Fruit fly (Drosophila melanogaster): ENCODE data around the gene Hs3st-B.

DNA sequence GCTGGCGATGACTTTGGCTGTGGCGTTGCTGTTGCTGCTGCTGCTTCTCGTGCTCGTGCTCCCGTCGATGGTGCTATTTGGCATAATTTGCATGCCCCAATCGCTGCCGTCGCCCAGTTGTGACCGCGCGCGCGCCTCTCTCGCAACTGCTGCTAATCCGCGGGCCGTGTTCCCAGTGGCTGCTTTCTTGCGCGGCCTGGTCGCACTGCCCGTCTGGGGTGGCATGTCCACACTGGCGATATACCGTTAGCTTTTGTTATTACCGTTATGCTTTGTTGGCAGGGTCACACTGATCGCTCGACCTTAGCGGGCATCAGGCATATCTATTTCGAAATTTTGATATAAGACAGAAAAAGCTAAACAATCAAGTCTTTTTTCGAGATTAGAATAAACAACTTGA, 46.8 kb upstream of the Hs3st-B start, which contains the start of gene CG7990:
- no peak for TF ChIP-seq CG10348 (GFP tag; IDR thresholded peaks at IDR 0.05)
- no peak for TF ChIP-seq Pif1A (GFP tag; optimal IDR thresholded peaks at IDR 0.05)
- no peak for TF ChIP-seq rn (GFP tag; IDR thresholded peaks at IDR 0.05)
- no peak for TF ChIP-seq CG14655 (GFP tag; optimal IDR thresholded peaks at IDR 0.05)
- TF ChIP-seq fd96Ca (GFP tag; IDR thresholded peaks at IDR 0.05): no peak
- no peak for TF ChIP-seq Ets98B (GFP tag; IDR thresholded peaks at IDR 0.05)
- no peak for TF ChIP-seq CG8301 (tag; optimal IDR thresholded peaks at IDR 0.05)
- TF ChIP-seq CG12605 (GFP tag; IDR thresholded peaks at IDR 0.05): no peak
- TF ChIP-seq EcR (GFP tag; optimal IDR thresholded peaks at IDR 0.05): no peak
- no peak for TF ChIP-seq CG9948 (tag; optimal IDR thresholded peaks at IDR 0.05)
- no peak for TF ChIP-seq D1 (tag; optimal IDR thresholded peaks at IDR 0.05)
- no peak for TF ChIP-seq CG32121 (GFP tag; IDR thresholded peaks at IDR 0.05)
- no peak for TF ChIP-seq CG34367 (tag; optimal IDR thresholded peaks at IDR 0.05)

Measured in whole organism, pupa.